Fruit fly (Drosophila melanogaster): ENCODE data around the gene Rsbp15.
A peak's percentile ranks its signal among the peaks of the same experiment; 100 is the strongest.

Gene Rsbp15

dm6 chr3R:12222093-12222492, at the start of gene Rsbp15:
Rsbp15 (plus strand) TSS chr3R:12222387.
- TF ChIP-seq CG9139 (GFP tag; optimal IDR thresholded peaks at IDR 0.05) (no peak), dsx (GFP tag; optimal IDR thresholded peaks at IDR 0.05; ENCODE audit: poor library complexity, severe bottlenecking) (no peak), net (GFP tag; optimal IDR thresholded peaks at IDR 0.05) (no peak), Ets96B (tag; optimal IDR thresholded peaks at IDR 0.05) (no peak), CG6854 (GFP tag; optimal IDR thresholded peaks at IDR 0.05) (no peak)

dm6 chr3R:12185615-12186014, 36.6 kb upstream of the Rsbp15 start:
- TF ChIP-seq CG8319 (GFP tag; optimal IDR thresholded peaks at IDR 0.05) (no peak), OdsH (GFP tag; optimal IDR thresholded peaks at IDR 0.05) (no peak)

dm6 chr3R:12194911-12195310, 27.3 kb upstream of the Rsbp15 start, which contains the start of the genes eIF3d2 and CG43450:
eIF3d2 (minus strand) TSS chr3R:12195011.
CG43450 (plus strand) TSS chr3R:12195294.
- no peak for TF ChIP-seq CG10669 (GFP tag; optimal IDR thresholded peaks at IDR 0.05)
- no peak for TF ChIP-seq CG34406 (GFP tag; optimal IDR thresholded peaks at IDR 0.05)
- no peak for TF ChIP-seq CG8119 (GFP tag; IDR thresholded peaks at IDR 0.05)
- no peak for TF ChIP-seq salr (GFP tag; optimal IDR thresholded peaks at IDR 0.05)
- TF ChIP-seq net (GFP tag; optimal IDR thresholded peaks at IDR 0.05): no peak
- TF ChIP-seq fkh (GFP tag; optimal IDR thresholded peaks at IDR 0.05): no peak
- no peak for TF ChIP-seq Hr4 (GFP tag; optimal IDR thresholded peaks at IDR 0.05)
- no peak for TF ChIP-seq CG7368 (GFP tag; optimal IDR thresholded peaks at IDR 0.05)

dm6 chr3R:12196100-12196499, 26.1 kb upstream of the Rsbp15 start:
- no peak for TF ChIP-seq Gug (GFP tag; IDR thresholded peaks at IDR 0.05)
- no peak for TF ChIP-seq CG11902 (GFP tag; optimal IDR thresholded peaks at IDR 0.05)
- TF ChIP-seq lz (GFP tag; optimal IDR thresholded peaks at IDR 0.05): no peak
- no peak for TF ChIP-seq CG3032 (tag; optimal IDR thresholded peaks at IDR 0.05)
- TF ChIP-seq CG31627 (GFP tag; optimal IDR thresholded peaks at IDR 0.05): no peak
- no peak for TF ChIP-seq CG7368 (GFP tag; optimal IDR thresholded peaks at IDR 0.05)
- TF ChIP-seq Hr39 (GFP tag; optimal IDR thresholded peaks at IDR 0.05): peak; percentile 16
- TF ChIP-seq Ets21C (GFP tag; optimal IDR thresholded peaks at IDR 0.05): no peak
- TF ChIP-seq CG1621 (tag; optimal IDR thresholded peaks at IDR 0.05): no peak
- TF ChIP-seq spab (GFP tag; optimal IDR thresholded peaks at IDR 0.05): peak; percentile 12
- TF ChIP-seq Sox14 (GFP tag; optimal IDR thresholded peaks at IDR 0.05): no peak
- peak; percentile 38 for TF ChIP-seq CG10669 (GFP tag; optimal IDR thresholded peaks at IDR 0.05)
- no peak for TF ChIP-seq cyc (GFP tag; optimal IDR thresholded peaks at IDR 0.05)
- no peak for TF ChIP-seq CG6854 (GFP tag; optimal IDR thresholded peaks at IDR 0.05)
- no peak for TF ChIP-seq CG6792 (GFP tag; optimal IDR thresholded peaks at IDR 0.05)
- TF ChIP-seq CG16779 (tag; optimal IDR thresholded peaks at IDR 0.05): no peak
- no peak for TF ChIP-seq CG9139 (GFP tag; optimal IDR thresholded peaks at IDR 0.05)
- TF ChIP-seq fkh (GFP tag; optimal IDR thresholded peaks at IDR 0.05): no peak
- peak; percentile 63; the same call in 2 of the 3 replicates for TF ChIP-seq eg (GFP tag; IDR thresholded peaks at IDR 0.05)
- TF ChIP-seq CG8119 (GFP tag; IDR thresholded peaks at IDR 0.05): no peak
- peak; percentile 47 for TF ChIP-seq CG10631 (GFP tag; optimal IDR thresholded peaks at IDR 0.05)
- no peak for TF ChIP-seq esn (GFP tag; optimal IDR thresholded peaks at IDR 0.05)
- TF ChIP-seq Hr38 (GFP tag; optimal IDR thresholded peaks at IDR 0.05): no peak
- peak; percentile 38 for TF ChIP-seq Eip75B (GFP tag; optimal IDR thresholded peaks at IDR 0.05)
- no peak for TF ChIP-seq fd85E (GFP tag; optimal IDR thresholded peaks at IDR 0.05)
- peak in 1 of 2 experiments; percentile 17 for TF ChIP-seq ss (GFP tag; optimal IDR thresholded peaks at IDR 0.05)
- no peak for TF ChIP-seq topi (GFP tag; optimal IDR thresholded peaks at IDR 0.05)
- TF ChIP-seq fd59A (GFP tag; optimal IDR thresholded peaks at IDR 0.05): peak; percentile 19
- no peak for TF ChIP-seq svp (GFP tag)
- TF ChIP-seq Eip78C (GFP tag): no peak
- no peak for TF ChIP-seq CG6276 (GFP tag; optimal IDR thresholded peaks at IDR 0.05)
- TF ChIP-seq CG6163 (GFP tag; IDR thresholded peaks at IDR 0.05): peak; percentile 46; the same call in 1 of the 3 replicates
- TF ChIP-seq Eip93F (GFP tag; optimal IDR thresholded peaks at IDR 0.05): no peak
- peak; percentile 47 for TF ChIP-seq CG32006 (GFP tag; optimal IDR thresholded peaks at IDR 0.05)
- TF ChIP-seq CG6808 (GFP tag; optimal IDR thresholded peaks at IDR 0.05): peak; percentile 16
- no peak for TF ChIP-seq CG4318 (GFP tag; optimal IDR thresholded peaks at IDR 0.05)
- peak; percentile 1 for TF ChIP-seq CG8632 (GFP tag; optimal IDR thresholded peaks at IDR 0.05)
- TF ChIP-seq Hr4 (GFP tag; optimal IDR thresholded peaks at IDR 0.05): peak; percentile 17
- no peak for TF ChIP-seq vri (GFP tag; optimal IDR thresholded peaks at IDR 0.05)

All from whole organism, prepupa.